Worm (Caenorhabditis elegans) whole organism, young adult: Measurements from ENCODE around the gene fbxa-99.

Experiments used
- C17E4.6 ChIP-seq: fragments of 200-800 bp; sonication (Bioruptor generic); IDR thresholded peaks from 2 replicates; pipeline ENCODE4 v1.3.6; 2022; ENCODE audit warnings: missing genetic modification reagents, missing genetic modification characterization, missing compliant biosample characterization
- F10E7.11 ChIP-seq: sonication (generic microtip); optimal IDR thresholded peaks from 2 replicates; lab custom pipeline; 2017; ENCODE audit warnings: mild to moderate bottlenecking, missing genetic modification characterization, moderate library complexity, missing compliant biosample characterization
- F37B4.10 ChIP-seq: fragments of 200-800 bp; sonication (Bioruptor generic); IDR thresholded peaks from 2 replicates; pipeline ENCODE4 v1.3.6; 2022; ENCODE audit warnings: missing genetic modification characterization, missing compliant biosample characterization
- F39B2.1 ChIP-seq: fragments of 200-800 bp; sonication (Bioruptor generic); IDR thresholded peaks from 2 replicates; pipeline ENCODE4 v1.3.6; 2022; ENCODE audit warnings: missing genetic modification reagents, missing genetic modification characterization, missing compliant biosample characterization
- F55B11.4 ChIP-seq: sonication (generic microtip); optimal IDR thresholded peaks from 2 replicates; lab custom pipeline; 2016; ENCODE audit warnings: missing compliant biosample characterization, missing genetic modification characterization, borderline replicate concordance; ENCODE audit not compliant: insufficient read depth
- F57A8.1 ChIP-seq: fragments of 200-800 bp; sonication (Bioruptor generic); optimal IDR thresholded peaks from 2 replicates; lab custom pipeline; 2018; ENCODE audit warnings: mild to moderate bottlenecking, missing genetic modification characterization, moderate library complexity, missing compliant biosample characterization
- K12H6.12 ChIP-seq: fragments of 200-800 bp; sonication (Bioruptor generic); optimal IDR thresholded peaks from 2 replicates; lab custom pipeline; 2018; ENCODE audit warnings: mild to moderate bottlenecking, missing genetic modification characterization, missing compliant biosample characterization
- Y56A3A.18 ChIP-seq: fragments of 200-800 bp; sonication (Bioruptor generic); IDR thresholded peaks from 2 replicates; pipeline ENCODE4 v1.3.6; 2022; ENCODE audit warnings: missing genetic modification reagents, missing genetic modification characterization, missing compliant biosample characterization
- ZK185.1 ChIP-seq: sonication (generic microtip); optimal IDR thresholded peaks from 2 replicates; lab custom pipeline; 2016; ENCODE audit warnings: mild to moderate bottlenecking, missing genetic modification characterization, missing compliant biosample characterization; ENCODE audit not compliant: poor library complexity, severe bottlenecking
- akir-1 ChIP-seq: fragments of 200-800 bp; sonication (Bioruptor generic); optimal IDR thresholded peaks from 2 replicates; lab custom pipeline; 2018; ENCODE audit warnings: mild to moderate bottlenecking, missing genetic modification characterization, moderate library complexity, missing compliant biosample characterization
- atf-7 ChIP-seq: sonication (generic microtip); optimal IDR thresholded peaks from 2 replicates; lab custom pipeline; 2017; ENCODE audit warnings: mild to moderate bottlenecking, missing genetic modification characterization, missing compliant biosample characterization
- athp-1 ChIP-seq: sonication (generic microtip); optimal IDR thresholded peaks from 2 replicates; lab custom pipeline; 2017; ENCODE audit warnings: mild to moderate bottlenecking, missing genetic modification characterization, missing compliant biosample characterization
- attf-3 ChIP-seq: fragments of 200-800 bp; sonication (Bioruptor generic); conservative IDR thresholded peaks from 2 replicates; pipeline ENCODE4 v1.3.6; 2022; ENCODE audit warnings: missing genetic modification reagents, missing genetic modification characterization, missing compliant biosample characterization
- attf-5 ChIP-seq: fragments of 200-800 bp; sonication (Bioruptor generic); optimal IDR thresholded peaks from 2 replicates; lab custom pipeline; 2018; ENCODE audit warnings: mild to moderate bottlenecking, missing genetic modification characterization, missing compliant biosample characterization
- bed-1 ChIP-seq: fragments of 200-800 bp; sonication (Bioruptor generic); IDR thresholded peaks from 2 replicates; pipeline ENCODE4 v1.3.6; 2022; ENCODE audit warnings: missing genetic modification reagents, missing genetic modification characterization, missing compliant biosample characterization
- ccch-3 ChIP-seq: fragments of 200-800 bp; sonication (Bioruptor generic); optimal IDR thresholded peaks from 2 replicates; lab custom pipeline; 2018; ENCODE audit warnings: mild to moderate bottlenecking, missing genetic modification characterization, missing compliant biosample characterization
- cebp-1 ChIP-seq, 2 experiments: fragments of 200-800 bp in 1 of 2; sonication (Bioruptor generic) in 1 of 2; sonication (generic microtip) in 1 of 2; IDR thresholded peaks in 1 of 2; optimal IDR thresholded peaks in 1 of 2; 2 replicates each; pipeline versions ENCODE4 v1.3.6 to Lab custom; 2017 to 2022; ENCODE audit warnings: missing compliant biosample characterization in 2 of 2, missing genetic modification characterization in 2 of 2, mild to moderate bottlenecking in 1 of 2, missing genetic modification reagents in 1 of 2, moderate library complexity in 1 of 2
- cebp-2 ChIP-seq: fragments of 200-800 bp; sonication (Bioruptor generic); IDR thresholded peaks from 2 replicates; pipeline ENCODE4 v1.3.6; 2022; ENCODE audit warnings: missing genetic modification characterization, missing compliant biosample characterization
- ceh-79 ChIP-seq: sonication (generic microtip); optimal IDR thresholded peaks from 2 replicates; lab custom pipeline; 2017; ENCODE audit warnings: mild to moderate bottlenecking, missing genetic modification characterization, missing compliant biosample characterization
- die-1 ChIP-seq: sonication (generic microtip); optimal IDR thresholded peaks from 2 replicates; lab custom pipeline; 2016; ENCODE audit warnings: missing genotype, mild to moderate bottlenecking, missing genetic modification characterization, missing compliant biosample characterization
- egl-44 ChIP-seq: fragments of 200-800 bp; sonication (Bioruptor generic); IDR thresholded peaks from 2 replicates; pipeline ENCODE4 v1.3.6; 2022; ENCODE audit warnings: missing genetic modification reagents, missing genetic modification characterization, missing compliant biosample characterization
- egrh-3 ChIP-seq: fragments of 200-800 bp; sonication (Bioruptor generic); IDR thresholded peaks from 2 replicates; pipeline ENCODE4 v1.3.6; 2022; ENCODE audit warnings: missing genetic modification reagents, missing genetic modification characterization, missing compliant biosample characterization
- hlh-26 ChIP-seq: fragments of 200-800 bp; sonication (Bioruptor generic); conservative IDR thresholded peaks from 2 replicates; pipeline ENCODE4 v1.3.6; 2022; ENCODE audit warnings: missing genetic modification reagents, missing genetic modification characterization, missing compliant biosample characterization
- hmg-1.2 ChIP-seq: fragments of 200-800 bp; sonication (Bioruptor generic); IDR thresholded peaks from 2 replicates; pipeline ENCODE4 v1.3.6; 2022; ENCODE audit warnings: missing genetic modification reagents, missing genetic modification characterization, missing compliant biosample characterization
- hsf-1 ChIP-seq: fragments of 200-800 bp; sonication (Bioruptor generic); IDR thresholded peaks from 2 replicates; pipeline ENCODE4 v1.3.6; 2022; ENCODE audit warnings: missing genetic modification reagents, missing genetic modification characterization, missing compliant biosample characterization
- let-607 ChIP-seq, 2 experiments: fragments of 200-800 bp in 1 of 2; sonication (Bioruptor generic) in 1 of 2; sonication (generic microtip) in 1 of 2; optimal IDR thresholded peaks; 2 replicates each; lab custom pipeline; 2016 to 2018; ENCODE audit warnings: mild to moderate bottlenecking in 2 of 2, missing compliant biosample characterization in 2 of 2, missing genetic modification characterization in 2 of 2, moderate library complexity in 2 of 2, missing genotype in 1 of 2
- lin-35 ChIP-seq, 3 experiments: fragments of 150-350 bp in 2 of 3; sonication (generic microtip) in 1 of 3; optimal IDR thresholded peaks; 2 replicates each; lab custom pipeline; 2014 to 2018; ENCODE audit warnings: missing biosample characterization in 3 of 3, missing genetic modification characterization in 3 of 3, missing genetic modification reagents in 3 of 3
- lin-54 ChIP-seq: fragments of 200-800 bp; sonication (Bioruptor generic); optimal IDR thresholded peaks from 2 replicates; lab custom pipeline; 2018; ENCODE audit warnings: mild to moderate bottlenecking, missing genetic modification characterization, missing compliant biosample characterization
- lir-1 ChIP-seq: fragments of 200-800 bp; sonication (Bioruptor generic); conservative IDR thresholded peaks from 2 replicates; pipeline ENCODE4 v1.3.6; 2022; ENCODE audit warnings: missing genetic modification reagents, missing genetic modification characterization, missing compliant biosample characterization
- nfya-1 ChIP-seq: sonication (generic microtip); optimal IDR thresholded peaks from 2 replicates; lab custom pipeline; 2017; ENCODE audit warnings: antibody characterized with exemption, missing compliant biosample characterization, missing genetic modification characterization, borderline replicate concordance; ENCODE audit not compliant: insufficient read depth
- nhr-120 ChIP-seq: fragments of 200-800 bp; sonication (Bioruptor generic); IDR thresholded peaks from 2 replicates; pipeline ENCODE4 v1.3.6; 2022; ENCODE audit warnings: missing genetic modification characterization, missing compliant biosample characterization
- nhr-27 ChIP-seq: fragments of 200-800 bp; sonication (Bioruptor generic); optimal IDR thresholded peaks from 2 replicates; lab custom pipeline; 2018; ENCODE audit warnings: mild to moderate bottlenecking, missing genetic modification characterization, moderate library complexity, missing compliant biosample characterization
- nhr-80 ChIP-seq: sonication (generic microtip); optimal IDR thresholded peaks from 2 replicates; lab custom pipeline; 2016; ENCODE audit warnings: missing genetic modification characterization, missing compliant biosample characterization
- nhr-90 ChIP-seq: sonication (generic microtip); optimal IDR thresholded peaks from 2 replicates; lab custom pipeline; 2016; ENCODE audit warnings: missing genotype, mild to moderate bottlenecking, missing genetic modification characterization, missing compliant biosample characterization
- pbrm-1 ChIP-seq: fragments of 200-800 bp; sonication (Bioruptor generic); IDR thresholded peaks from 2 replicates; pipeline ENCODE4 v1.3.6; 2022; ENCODE audit warnings: missing genetic modification reagents, missing genetic modification characterization, missing compliant biosample characterization
- pha-4 ChIP-seq: fragments of 150-350 bp; sonication (generic microtip); optimal IDR thresholded peaks from 2 replicates; lab custom pipeline; 2014; ENCODE audit warnings: missing biosample characterization, missing genetic modification reagents, missing genetic modification characterization
- sdz-38 ChIP-seq: sonication (generic microtip); optimal IDR thresholded peaks from 2 replicates; lab custom pipeline; 2016; ENCODE audit warnings: missing genotype, missing genetic modification characterization, missing compliant biosample characterization
- snpc-1.1 ChIP-seq: sonication (generic microtip); optimal IDR thresholded peaks from 2 replicates; lab custom pipeline; 2017; ENCODE audit warnings: missing genetic modification characterization, mild to moderate bottlenecking, missing compliant biosample characterization, antibody characterized with exemption, moderate library complexity, missing genotype, missing genetic modification reagents; ENCODE audit not compliant: insufficient read depth
- snpc-4 ChIP-seq, 5 experiments: fragments of 150-350 bp in 1 of 5; sonication (generic microtip) in 4 of 5; optimal IDR thresholded peaks; 2 replicates each; lab custom pipeline; 2014 to 2018; ENCODE audit warnings: missing genetic modification characterization in 5 of 5, missing biosample characterization in 3 of 5, antibody characterized with exemption in 2 of 5, mild to moderate bottlenecking in 2 of 5, missing compliant biosample characterization in 2 of 5, missing genotype in 2 of 5, moderate library complexity in 2 of 5, missing genetic modification reagents in 1 of 5
- somi-1 ChIP-seq: fragments of 200-800 bp; sonication (Bioruptor generic); optimal IDR thresholded peaks from 2 replicates; lab custom pipeline; 2018; ENCODE audit warnings: mild to moderate bottlenecking, missing genetic modification characterization, missing compliant biosample characterization
- tbx-9 ChIP-seq: sonication (generic microtip); optimal IDR thresholded peaks from 2 replicates; lab custom pipeline; 2016; ENCODE audit warnings: borderline replicate concordance, missing genetic modification characterization, inconsistent platforms, missing compliant biosample characterization
- ztf-28 ChIP-seq: fragments of 200-800 bp; sonication (Bioruptor generic); IDR thresholded peaks from 2 replicates; pipeline ENCODE4 v1.3.6; 2022; ENCODE audit warnings: missing genetic modification reagents, missing genetic modification characterization, missing compliant biosample characterization

The fbxa-99 gene

DNA sequence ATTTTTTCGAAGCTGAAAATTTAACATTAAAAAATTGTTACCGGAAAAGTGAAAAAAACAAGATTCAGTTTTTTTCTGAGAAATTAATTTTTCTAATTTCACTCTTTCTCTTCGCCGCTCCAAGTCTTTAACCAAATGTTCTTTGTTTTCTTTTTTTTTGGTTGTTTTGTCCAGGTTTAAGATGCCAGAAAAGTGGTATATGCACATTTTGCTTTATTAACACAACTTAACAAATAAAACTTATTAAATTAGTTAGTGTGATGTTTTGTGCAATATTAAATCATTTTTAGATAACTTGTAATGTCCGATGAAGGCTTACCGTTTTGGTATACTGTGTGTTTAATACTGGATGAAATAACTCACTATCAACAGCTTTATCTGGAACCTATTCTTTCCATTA lies 39.5 kb downstream of the fbxa-99 start, which contains the start of gene srw-53:
srw-53 (plus strand) TSS at position 301 of the 400 bp plus-strand sequence.
- no peak for TF ChIP-seq lin-54 (GFP tag; lab: Kevin White, UChicago)
- TF ChIP-seq hlh-26, result no peak
- no peak for TF ChIP-seq pbrm-1 (GFP tag; lab: Robert Waterston, UW)
- TF ChIP-seq pha-4 (tag; lab: Kevin White, UChicago), result no peak
- TF ChIP-seq cebp-1 (GFP tag; IDR thresholded peaks at IDR 0.05; lab: Robert Waterston, UW), result no peak
- TF ChIP-seq cebp-1 (tag; optimal IDR thresholded peaks at IDR 0.05; lab: Kevin White, UChicago), result no peak
- TF ChIP-seq egl-44 (GFP tag; lab: Robert Waterston, UW), result no peak
- TF ChIP-seq F39B2.1 (GFP tag; lab: Robert Waterston, UW), result no peak
- TF ChIP-seq hsf-1 (GFP tag; lab: Robert Waterston, UW), result no peak
- TF ChIP-seq snpc-1.1 (tag; lab: Kevin White, UChicago), result no peak
- TF ChIP-seq bed-1, result no peak
- no peak for TF ChIP-seq sdz-38 (tag; lab: Kevin White, UChicago)
- TF ChIP-seq ztf-28 (GFP tag; lab: Robert Waterston, UW), result no peak
- TF ChIP-seq nhr-27 (tag; lab: Kevin White, UChicago), result no peak
- no peak for TF ChIP-seq nhr-120
- no peak for TF ChIP-seq atf-7 (tag; lab: Kevin White, UChicago)
- no peak for TF ChIP-seq nhr-90 (tag; lab: Kevin White, UChicago)
- no peak for TF ChIP-seq C17E4.6 (GFP tag; lab: Robert Waterston, UW)

DNA sequence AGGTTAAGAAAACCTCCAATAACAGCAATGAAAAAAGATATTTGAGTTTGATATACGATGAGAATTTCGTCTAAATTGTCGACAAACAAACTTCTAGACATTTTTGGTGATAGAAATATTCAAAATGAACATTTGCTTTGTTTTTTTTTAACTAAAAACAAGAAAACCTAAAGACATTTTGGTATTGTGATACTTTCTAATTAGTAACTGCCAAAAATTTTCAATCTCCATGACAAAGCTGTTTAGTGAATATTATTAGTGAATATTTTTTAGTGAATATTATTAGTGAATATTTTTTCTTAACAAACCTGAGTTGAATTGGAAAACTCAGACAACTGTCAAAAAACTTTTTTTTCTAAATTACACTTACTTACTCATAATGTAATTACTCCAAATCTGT lies 42.4 kb downstream of the fbxa-99 start, which contains the start of gene srw-55:
srw-55 (minus strand) TSS at position 101 of the 400 bp plus-strand sequence.
- no peak for TF ChIP-seq tbx-9 (tag; lab: Kevin White, UChicago)
- no peak for TF ChIP-seq attf-5 (GFP tag; lab: Kevin White, UChicago)
- no peak for TF ChIP-seq hmg-1.2 (GFP tag; lab: Robert Waterston, UW)
- TF ChIP-seq nfya-1 (tag; lab: Kevin White, UChicago), result no peak
- TF ChIP-seq F55B11.4 (tag; lab: Kevin White, UChicago), result no peak
- TF ChIP-seq lin-35 (GFP tag; optimal IDR thresholded peaks at IDR 0.05; lab: Kevin White, UChicago), result no peak
- TF ChIP-seq die-1 (tag; lab: Kevin White, UChicago), result no peak
- TF ChIP-seq nhr-80 (tag; lab: Kevin White, UChicago), result no peak
- TF ChIP-seq egrh-3 (GFP tag; lab: Robert Waterston, UW), result no peak
- TF ChIP-seq Y56A3A.18 (GFP tag; lab: Robert Waterston, UW), result no peak
- no peak for TF ChIP-seq somi-1 (GFP tag; lab: Kevin White, UChicago)
- TF ChIP-seq ceh-79 (tag; lab: Kevin White, UChicago), result no peak
- TF ChIP-seq akir-1 (GFP tag; lab: Kevin White, UChicago), result no peak
- TF ChIP-seq K12H6.12 (tag; lab: Kevin White, UChicago), result no peak
- no peak for TF ChIP-seq cebp-1 (GFP tag; IDR thresholded peaks at IDR 0.05; lab: Robert Waterston, UW)
- no peak for TF ChIP-seq cebp-1 (tag; optimal IDR thresholded peaks at IDR 0.05; lab: Kevin White, UChicago)
- no peak for TF ChIP-seq ccch-3 (GFP tag; lab: Kevin White, UChicago)
- no peak for TF ChIP-seq athp-1 (tag; lab: Kevin White, UChicago)
- no peak for TF ChIP-seq F10E7.11 (tag; lab: Kevin White, UChicago)
- no peak for TF ChIP-seq attf-3

DNA sequence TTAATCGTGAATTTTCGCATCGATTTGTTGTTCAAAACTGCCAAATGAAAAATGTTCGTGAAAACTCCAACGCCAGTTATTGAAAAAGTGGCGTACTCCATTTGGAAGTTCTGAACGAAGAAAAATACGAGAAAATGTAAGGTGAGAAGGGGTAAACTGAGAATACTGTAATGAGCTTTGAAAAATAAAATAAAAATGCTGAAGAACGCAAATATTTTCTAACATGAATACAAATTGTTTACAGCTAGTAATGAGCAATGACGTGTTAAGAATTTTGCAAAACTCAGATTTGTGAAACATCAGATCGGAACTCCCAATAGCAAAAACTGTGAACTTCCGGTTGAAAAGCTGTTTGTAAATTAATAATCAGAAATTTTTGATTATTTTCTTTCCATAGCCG lies 50.3 kb downstream of the fbxa-99 start, which contains the start of gene srw-26:
srw-26 (minus strand) TSS at position 101 of the 400 bp plus-strand sequence.
- TF ChIP-seq cebp-2 (GFP tag; lab: Robert Waterston, UW), result no peak
- TF ChIP-seq F57A8.1 (GFP tag; lab: Kevin White, UChicago), result no peak
- no peak for TF ChIP-seq snpc-4 (GFP tag; optimal IDR thresholded peaks at IDR 0.05; lab: Kevin White, UChicago)
- no peak for TF ChIP-seq snpc-4 (tag; optimal IDR thresholded peaks at IDR 0.05; lab: Kevin White, UChicago)
- TF ChIP-seq attf-5 (GFP tag; lab: Kevin White, UChicago), result no peak
- no peak for TF ChIP-seq F37B4.10 (GFP tag; lab: Robert Waterston, UW)
- TF ChIP-seq lir-1 (GFP tag; lab: Robert Waterston, UW), result no peak
- TF ChIP-seq ZK185.1, result no peak
- TF ChIP-seq let-607 (tag; optimal IDR thresholded peaks at IDR 0.05; lab: Kevin White, UChicago), result no peak
- TF ChIP-seq, all 124 proteins: peak for 0
